Worm (Caenorhabditis elegans) whole organism, young adult: ENCODE results near the gene gad-1.

Experiments used
- B0019.2 ChIP-seq: fragments of 200-800 bp; sonication (Bioruptor generic); conservative IDR thresholded peaks from 2 replicates; pipeline ENCODE4 v1.3.6; 2022; ENCODE audit warnings: missing genetic modification reagents, missing genetic modification characterization, missing compliant biosample characterization
- D2030.7 ChIP-seq: fragments of 200-800 bp; sonication (Bioruptor generic); IDR thresholded peaks from 2 replicates; pipeline ENCODE4 v1.3.6; 2022; ENCODE audit warnings: missing genetic modification reagents, missing genetic modification characterization, missing compliant biosample characterization
- F23B12.7 ChIP-seq: sonication (generic microtip); optimal IDR thresholded peaks from 2 replicates; lab custom pipeline; 2017; ENCODE audit warnings: missing genetic modification characterization, mild to moderate bottlenecking, missing compliant biosample characterization, antibody characterized with exemption, moderate library complexity; ENCODE audit not compliant: insufficient read depth
- F49E8.2 ChIP-seq: sonication (generic microtip); optimal IDR thresholded peaks from 3 replicates; lab custom pipeline; 2017; ENCODE audit warnings: missing genetic modification characterization, mild to moderate bottlenecking, missing compliant biosample characterization, antibody characterized with exemption, moderate library complexity; ENCODE audit not compliant: insufficient read depth
- F52B5.7 ChIP-seq: sonication (generic microtip); optimal IDR thresholded peaks from 2 replicates; lab custom pipeline; 2016; ENCODE audit warnings: mild to moderate bottlenecking, missing genetic modification characterization, missing compliant biosample characterization
- F57A8.1 ChIP-seq: fragments of 200-800 bp; sonication (Bioruptor generic); optimal IDR thresholded peaks from 2 replicates; lab custom pipeline; 2018; ENCODE audit warnings: mild to moderate bottlenecking, missing genetic modification characterization, moderate library complexity, missing compliant biosample characterization
- F57C9.4 ChIP-seq: sonication (generic microtip); optimal IDR thresholded peaks from 2 replicates; lab custom pipeline; 2017; ENCODE audit warnings: mild to moderate bottlenecking, missing genetic modification characterization, missing compliant biosample characterization
- K11D2.4 ChIP-seq: fragments of 200-800 bp; sonication (Bioruptor generic); IDR thresholded peaks from 2 replicates; pipeline ENCODE4 v1.3.6; 2022; ENCODE audit warnings: missing genetic modification reagents, missing genetic modification characterization, missing compliant biosample characterization
- T26A5.8 ChIP-seq: sonication (generic microtip); optimal IDR thresholded peaks from 2 replicates; lab custom pipeline; 2016; ENCODE audit warnings: missing genetic modification characterization, missing compliant biosample characterization
- Y95B8A.8 ChIP-seq: fragments of 200-800 bp; sonication (Bioruptor generic); IDR thresholded peaks from 2 replicates; pipeline ENCODE4 v1.3.6; 2022; ENCODE audit warnings: missing genetic modification reagents, missing genetic modification characterization, missing compliant biosample characterization
- ama-1 ChIP-seq, 3 experiments: fragments of 150-350 bp in 1 of 3; sonication (generic microtip) in 2 of 3; optimal IDR thresholded peaks; 2 replicates each; lab custom pipeline; 2014 to 2018; ENCODE audit warnings: missing biosample characterization in 2 of 3, missing genetic modification characterization in 2 of 3, missing genetic modification reagents in 2 of 3
- attf-5 ChIP-seq: fragments of 200-800 bp; sonication (Bioruptor generic); optimal IDR thresholded peaks from 2 replicates; lab custom pipeline; 2018; ENCODE audit warnings: mild to moderate bottlenecking, missing genetic modification characterization, missing compliant biosample characterization
- ceh-27 ChIP-seq: fragments of 200-800 bp; sonication (Bioruptor generic); optimal IDR thresholded peaks from 2 replicates; lab custom pipeline; 2018; ENCODE audit warnings: mild to moderate bottlenecking, missing genetic modification characterization, moderate library complexity, missing compliant biosample characterization
- ceh-91 ChIP-seq: fragments of 200-800 bp; sonication (Bioruptor generic); IDR thresholded peaks from 2 replicates; pipeline ENCODE4 v1.3.6; 2022; ENCODE audit warnings: missing genetic modification reagents, missing genetic modification characterization, missing compliant biosample characterization
- dpl-1 ChIP-seq: fragments of 150-350 bp; optimal IDR thresholded peaks from 2 replicates; lab custom pipeline; 2014; ENCODE audit warnings: missing biosample characterization, missing genetic modification reagents, missing genetic modification characterization
- egl-18 ChIP-seq: fragments of 200-800 bp; sonication (Bioruptor generic); IDR thresholded peaks from 2 replicates; pipeline ENCODE4 v1.3.6; 2022; ENCODE audit warnings: missing genetic modification reagents, missing genetic modification characterization, missing compliant biosample characterization
- ekl-4 ChIP-seq: fragments of 200-800 bp; sonication (Bioruptor generic); IDR thresholded peaks from 2 replicates; pipeline ENCODE4 v1.3.6; 2022; ENCODE audit warnings: missing genetic modification reagents, missing genetic modification characterization, missing compliant biosample characterization
- hlh-12 ChIP-seq: sonication (generic microtip); optimal IDR thresholded peaks from 2 replicates; lab custom pipeline; 2016; ENCODE audit warnings: missing genetic modification characterization, missing compliant biosample characterization
- hrde-1 ChIP-seq: sonication (generic microtip); optimal IDR thresholded peaks from 2 replicates; lab custom pipeline; 2016; ENCODE audit warnings: missing genetic modification characterization, mild to moderate bottlenecking, missing compliant biosample characterization, moderate library complexity, missing genotype, missing genetic modification reagents, borderline replicate concordance
- lag-1 ChIP-seq: fragments of 200-800 bp; sonication (Bioruptor generic); IDR thresholded peaks from 2 replicates; pipeline ENCODE4 v1.3.6; 2022; ENCODE audit warnings: missing genetic modification reagents, missing genetic modification characterization, missing compliant biosample characterization
- madf-3 ChIP-seq: fragments of 200-800 bp; sonication (Bioruptor generic); IDR thresholded peaks from 2 replicates; pipeline ENCODE4 v1.3.6; 2022; ENCODE audit warnings: missing genetic modification reagents, missing genetic modification characterization, missing compliant biosample characterization
- madf-6 ChIP-seq: fragments of 200-800 bp; sonication (Bioruptor generic); IDR thresholded peaks from 2 replicates; pipeline ENCODE4 v1.3.6; 2022; ENCODE audit warnings: missing genetic modification reagents, missing genetic modification characterization, missing compliant biosample characterization
- nhr-80 ChIP-seq: sonication (generic microtip); optimal IDR thresholded peaks from 2 replicates; lab custom pipeline; 2016; ENCODE audit warnings: missing genetic modification characterization, missing compliant biosample characterization
- pbrm-1 ChIP-seq: fragments of 200-800 bp; sonication (Bioruptor generic); IDR thresholded peaks from 2 replicates; pipeline ENCODE4 v1.3.6; 2022; ENCODE audit warnings: missing genetic modification reagents, missing genetic modification characterization, missing compliant biosample characterization
- rec-8 ChIP-seq, 2 experiments: sonication (generic microtip); optimal IDR thresholded peaks; 2 replicates each; lab custom pipeline; 2016; ENCODE audit warnings: mild to moderate bottlenecking in 2 of 2, missing genetic modification characterization in 2 of 2, missing genetic modification reagents in 2 of 2, missing genotype in 2 of 2, missing biosample characterization in 1 of 2, missing compliant biosample characterization in 1 of 2, moderate library complexity in 1 of 2
- repo-1 ChIP-seq: sonication (generic microtip); optimal IDR thresholded peaks from 2 replicates; lab custom pipeline; 2017; ENCODE audit warnings: mild to moderate bottlenecking, missing genetic modification characterization, missing compliant biosample characterization
- snpc-3.4 ChIP-seq: sonication (generic microtip); optimal IDR thresholded peaks from 2 replicates; lab custom pipeline; 2017; ENCODE audit warnings: missing genetic modification characterization, mild to moderate bottlenecking, missing compliant biosample characterization, antibody characterized with exemption, moderate library complexity, missing genotype, missing genetic modification reagents
- sptf-2 ChIP-seq: fragments of 200-800 bp; sonication (Bioruptor generic); optimal IDR thresholded peaks from 2 replicates; lab custom pipeline; 2018; ENCODE audit warnings: mild to moderate bottlenecking, missing genetic modification characterization, missing compliant biosample characterization
- unc-130 ChIP-seq: sonication (generic microtip); optimal IDR thresholded peaks from 2 replicates; lab custom pipeline; 2016; ENCODE audit warnings: missing genetic modification reagents, missing genetic modification characterization, missing compliant biosample characterization
- unc-62 ChIP-seq: fragments of 150-350 bp; optimal IDR thresholded peaks from 2 replicates; lab custom pipeline; 2014; ENCODE audit warnings: missing biosample characterization, missing genetic modification reagents, missing genetic modification characterization
- zim-3 ChIP-seq: sonication (generic microtip); optimal IDR thresholded peaks from 2 replicates; lab custom pipeline; 2017; ENCODE audit warnings: mild to moderate bottlenecking, missing genetic modification characterization, moderate library complexity, missing compliant biosample characterization
- ztf-3 ChIP-seq: fragments of 200-800 bp; sonication (Bioruptor generic); optimal IDR thresholded peaks from 2 replicates; lab custom pipeline; 2018; ENCODE audit warnings: mild to moderate bottlenecking, missing genetic modification characterization, missing compliant biosample characterization

Gene gad-1

DNA sequence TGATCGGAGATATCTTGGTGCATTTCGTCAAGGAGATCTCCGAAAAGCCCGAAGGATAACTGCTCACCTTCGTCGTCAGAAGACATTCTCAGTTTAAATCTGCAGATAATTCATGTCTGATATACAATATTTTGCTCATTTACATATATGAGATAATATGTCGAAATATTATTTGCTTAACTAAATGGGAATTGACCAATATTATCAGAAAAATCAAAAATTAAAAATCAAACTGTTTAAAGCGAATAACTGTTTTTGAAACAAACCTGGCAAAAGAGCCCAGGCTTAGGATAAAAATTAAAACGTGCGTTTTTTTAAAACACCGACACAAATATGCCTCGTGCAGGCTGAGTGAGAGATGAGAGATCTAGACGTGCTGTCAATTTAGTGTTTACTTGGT, 8.3 kb upstream of the gad-1 start, which contains the start of gene T05H4.15:
T05H4.15 (minus strand) TSS at position 101 of the 400 bp plus-strand sequence.
- TF ChIP-seq sptf-2 (GFP tag; lab: Kevin White, UChicago) (no peak), ztf-3 (GFP tag; lab: Kevin White, UChicago) (no peak), egl-18 (GFP tag; lab: Robert Waterston, UW) (no peak), unc-62 (GFP tag; lab: Kevin White, UChicago) (no peak), F52B5.7 (tag; lab: Kevin White, UChicago) (no peak), hrde-1 (tag; lab: Kevin White, UChicago) (no peak), ama-1 (optimal IDR thresholded peaks at IDR 0.05; lab: Kevin White, UChicago) (no peak), ama-1 (GFP tag; optimal IDR thresholded peaks at IDR 0.05; lab: Kevin White, UChicago) (no peak), F57A8.1 (GFP tag; lab: Kevin White, UChicago) (no peak), K11D2.4 (GFP tag; lab: Robert Waterston, UW) (no peak), F49E8.2 (tag; lab: Kevin White, UChicago) (no peak), ceh-27 (GFP tag; lab: Kevin White, UChicago) (no peak)
- TF ChIP-seq, all 124 proteins: peak for 0

DNA sequence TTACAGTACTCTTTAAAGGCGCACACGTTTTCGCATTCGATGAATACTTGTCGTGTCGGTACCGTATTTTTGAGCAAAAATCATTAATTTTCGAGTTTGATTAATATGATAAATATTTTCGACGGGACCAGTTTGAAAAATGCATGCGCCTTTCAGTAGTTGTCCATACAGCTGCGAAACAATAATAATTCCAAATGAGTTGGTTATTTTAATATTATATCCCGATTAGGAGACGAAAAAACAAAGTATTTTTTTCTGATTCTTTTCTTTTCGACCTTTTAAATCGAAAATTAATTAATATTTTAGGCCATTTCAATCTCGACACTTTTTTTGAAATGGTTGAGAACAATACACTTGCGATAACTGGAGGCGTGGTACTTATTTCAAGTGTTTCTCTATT, 5.3 kb upstream of the gad-1 start, which contains the start of gene T05H4.4:
T05H4.4 (plus strand) TSS at position 301 of the 400 bp plus-strand sequence.
- no peak for TF ChIP-seq lag-1
- TF ChIP-seq B0019.2 (GFP tag; lab: Robert Waterston, UW) = no peak
- no peak for TF ChIP-seq repo-1 (tag; lab: Kevin White, UChicago)
- no peak for TF ChIP-seq Y95B8A.8 (GFP tag; lab: Robert Waterston, UW)
- TF ChIP-seq zim-3 = no peak
- no peak for TF ChIP-seq T26A5.8 (tag; lab: Kevin White, UChicago)
- no peak for TF ChIP-seq dpl-1 (GFP tag; lab: Kevin White, UChicago)
- no peak for TF ChIP-seq hlh-12 (tag; lab: Kevin White, UChicago)
- TF ChIP-seq F23B12.7 = no peak
- no peak for TF ChIP-seq F57C9.4 (tag; lab: Kevin White, UChicago)
- TF ChIP-seq pbrm-1 (GFP tag; lab: Robert Waterston, UW) = no peak
- TF ChIP-seq D2030.7 (GFP tag; lab: Robert Waterston, UW) = no peak
- no peak for TF ChIP-seq attf-5 (GFP tag; lab: Kevin White, UChicago)
- no peak for TF ChIP-seq rec-8 (tag; optimal IDR thresholded peaks at IDR 0.05; lab: Kevin White, UChicago)

DNA sequence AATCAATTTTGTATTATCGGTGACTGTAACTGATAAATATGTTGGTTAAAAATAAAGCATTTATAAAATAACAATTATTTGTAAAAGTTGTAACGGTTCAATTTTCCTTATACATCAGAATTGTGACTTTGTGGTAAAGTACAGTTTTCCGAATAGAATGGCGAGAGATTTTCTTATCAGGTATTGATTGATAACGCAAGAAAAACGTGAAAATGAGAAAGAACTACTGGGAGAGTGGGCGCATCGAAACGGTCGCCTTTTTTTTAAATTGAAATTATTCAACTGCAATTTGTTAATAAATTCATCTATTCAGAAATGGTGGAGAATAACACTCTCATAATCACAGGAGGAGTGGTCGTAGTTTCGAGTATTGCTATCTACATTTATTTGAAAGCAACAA, 3.0 kb upstream of the gad-1 start, which contains the start of gene hpo-19:
hpo-19 (plus strand) TSS at position 314 of the 400 bp plus-strand sequence.
- TF ChIP-seq F49E8.2 (tag; lab: Kevin White, UChicago) (peak; percentile 35), madf-3 (GFP tag; lab: Robert Waterston, UW) (0 out of 2 replicates have a peak, but pooled peaks have one; percentile 54), nhr-80 (tag; lab: Kevin White, UChicago) (peak; percentile 61), unc-130 (GFP tag; lab: Kevin White, UChicago) (no peak), ceh-91 (GFP tag; lab: Robert Waterston, UW) (no peak), snpc-3.4 (tag; lab: Kevin White, UChicago) (peak; percentile 45), ekl-4 (GFP tag; lab: Robert Waterston, UW) (peak; percentile 19; the same call in 1 of the 2 replicates), madf-6 (peak; percentile 26; the same call in 1 of the 2 replicates)
